Worm (Caenorhabditis elegans) whole organism, L2 larva: Measurements from ENCODE around the gene T05H4.11.

ENCODE experiments used
- ZK546.5 ChIP-seq: sonication (generic microtip); optimal IDR thresholded peaks from 2 replicates; lab custom pipeline; 2017; ENCODE audit warnings: missing biosample characterization, missing genetic modification characterization
- alr-1 ChIP-seq: fragments of 150-350 bp; optimal IDR thresholded peaks from 2 replicates; lab custom pipeline; 2014; ENCODE audit warnings: missing biosample characterization, missing genetic modification characterization
- ceh-16 ChIP-seq: fragments of 150-350 bp; optimal IDR thresholded peaks from 2 replicates; lab custom pipeline; 2014; ENCODE audit warnings: missing biosample characterization, missing genetic modification characterization
- dmd-4 ChIP-seq: sonication (generic microtip); optimal IDR thresholded peaks from 2 replicates; lab custom pipeline; 2017; ENCODE audit warnings: missing biosample characterization, missing genetic modification characterization
- elt-3 ChIP-seq: sonication (generic microtip); optimal IDR thresholded peaks from 2 replicates; lab custom pipeline; 2017; ENCODE audit warnings: missing biosample characterization, missing genetic modification characterization
- lin-13 ChIP-seq: fragments of 150-350 bp; optimal IDR thresholded peaks from 2 replicates; lab custom pipeline; 2014; ENCODE audit warnings: missing biosample characterization, missing genetic modification reagents, missing genetic modification characterization
- lin-39 ChIP-seq: fragments of 150-350 bp; optimal IDR thresholded peaks from 2 replicates; lab custom pipeline; 2014; ENCODE audit warnings: missing biosample characterization, missing genetic modification reagents, missing genetic modification characterization
- mab-5 ChIP-seq: fragments of 150-350 bp; optimal IDR thresholded peaks from 2 replicates; lab custom pipeline; 2014; ENCODE audit warnings: missing biosample characterization, missing genetic modification characterization
- mdl-1 ChIP-seq, 2 experiments: fragments of 150-350 bp in 1 of 2; sonication (generic microtip) in 1 of 2; optimal IDR thresholded peaks; 2 replicates each; lab custom pipeline; 2017; ENCODE audit warnings: missing biosample characterization in 2 of 2, missing genetic modification characterization in 2 of 2
- nhr-12 ChIP-seq: fragments of 150-350 bp; optimal IDR thresholded peaks from 2 replicates; lab custom pipeline; 2014; ENCODE audit warnings: missing biosample characterization, missing genetic modification characterization
- nhr-6 ChIP-seq: fragments of 150-350 bp; optimal IDR thresholded peaks from 2 replicates; lab custom pipeline; 2014; ENCODE audit warnings: missing biosample characterization, missing genetic modification characterization
- skn-1 ChIP-seq: sonication (generic microtip); optimal IDR thresholded peaks from 2 replicates; lab custom pipeline; 2017; ENCODE audit warnings: missing biosample characterization, missing genetic modification characterization
- unc-62 ChIP-seq: fragments of 150-350 bp; optimal IDR thresholded peaks from 2 replicates; lab custom pipeline; 2014; ENCODE audit warnings: missing biosample characterization, missing genetic modification reagents, missing genetic modification characterization

- TF ChIP-seq ZK546.5 (tag; lab: Kevin White, UChicago) (no peak), ceh-16 (tag; lab: Kevin White, UChicago) (no peak), dmd-4 (tag; lab: Kevin White, UChicago) (no peak), skn-1 (tag; lab: Kevin White, UChicago) (no peak), unc-62 (no peak), nhr-12 (tag; lab: Kevin White, UChicago) (no peak), alr-1 (tag; lab: Kevin White, UChicago) (no peak), elt-3 (tag; lab: Kevin White, UChicago) (no peak), mdl-1 (tag; optimal IDR thresholded peaks at IDR 0.05; lab: Kevin White, UChicago) (no peak), lin-39 (tag; lab: Kevin White, UChicago) (no peak), lin-13 (GFP tag; lab: Kevin White, UChicago) (no peak), mab-5 (tag; lab: Kevin White, UChicago) (no peak), nhr-6 (tag; lab: Kevin White, UChicago) (no peak)
Observed at ce11 chrV:6456903-6457302, 30.8 kb upstream of the T05H4.11 start.
